Worm (Caenorhabditis elegans) whole organism, L3 larva: ENCODE data around the gene slc-25A21.

Experiments
- R02D3.7 ChIP-seq: fragments of 150-350 bp; optimal IDR thresholded peaks from 2 replicates; lab custom pipeline; 2014; ENCODE audit warnings: missing biosample characterization, missing genetic modification characterization
- ZK546.5 ChIP-seq: sonication (generic microtip); optimal IDR thresholded peaks from 2 replicates; lab custom pipeline; 2017; ENCODE audit warnings: missing biosample characterization, missing genetic modification characterization
- aly-2 ChIP-seq: fragments of 150-350 bp; optimal IDR thresholded peaks from 2 replicates; lab custom pipeline; 2014; ENCODE audit warnings: missing biosample characterization, missing genetic modification characterization
- ceh-16 ChIP-seq: sonication (generic microtip); optimal IDR thresholded peaks from 2 replicates; lab custom pipeline; 2017; ENCODE audit warnings: missing biosample characterization, missing genetic modification characterization
- ceh-82 ChIP-seq: fragments of 150-350 bp; optimal IDR thresholded peaks from 2 replicates; lab custom pipeline; 2014; ENCODE audit warnings: missing biosample characterization, missing genetic modification characterization
- ceh-9 ChIP-seq: sonication (generic microtip); optimal IDR thresholded peaks from 2 replicates; lab custom pipeline; 2018; ENCODE audit warnings: missing biosample characterization, missing genetic modification characterization
- egl-27 ChIP-seq: sonication (generic microtip); optimal IDR thresholded peaks from 4 replicates; lab custom pipeline; 2017; ENCODE audit warnings: missing biosample characterization, missing genetic modification reagents, missing genetic modification characterization
- egl-5 ChIP-seq: fragments of 150-350 bp; optimal IDR thresholded peaks from 2 replicates; lab custom pipeline; 2017; ENCODE audit warnings: missing biosample characterization, missing genetic modification reagents, missing genetic modification characterization, inconsistent platforms
- elt-1 ChIP-seq: fragments of 150-350 bp; optimal IDR thresholded peaks from 2 replicates; lab custom pipeline; 2014; ENCODE audit warnings: missing biosample characterization, missing genetic modification characterization
- elt-2 ChIP-seq: sonication (generic microtip); optimal IDR thresholded peaks from 2 replicates; lab custom pipeline; 2016; ENCODE audit warnings: missing genetic modification reagents, mild to moderate bottlenecking, missing genetic modification characterization, missing compliant biosample characterization
- elt-3 ChIP-seq, 3 experiments: fragments of 150-350 bp in 1 of 3; sonication (generic microtip) in 2 of 3; optimal IDR thresholded peaks; 2 replicates in 2 of 3; 4 replicates in 1 of 3; lab custom pipeline; 2014 to 2017; ENCODE audit warnings: missing biosample characterization in 3 of 3, missing genetic modification characterization in 3 of 3
- eor-1 ChIP-seq, 2 experiments: fragments of 150-350 bp; optimal IDR thresholded peaks; 2 replicates each; lab custom pipeline; 2014 to 2018; ENCODE audit warnings: missing biosample characterization in 2 of 2, missing genetic modification characterization in 2 of 2
- fkh-10 ChIP-seq: sonication (generic microtip); optimal IDR thresholded peaks from 2 replicates; lab custom pipeline; 2017; ENCODE audit warnings: missing biosample characterization, missing genetic modification reagents, missing genetic modification characterization
- fkh-2 ChIP-seq: fragments of 150-350 bp; optimal IDR thresholded peaks from 2 replicates; lab custom pipeline; 2014; ENCODE audit warnings: missing biosample characterization, missing genetic modification reagents, missing genetic modification characterization
- hmg-11 ChIP-seq: sonication (generic microtip); optimal IDR thresholded peaks from 2 replicates; lab custom pipeline; 2016; ENCODE audit warnings: missing genetic modification characterization, missing compliant biosample characterization
- jun-1 ChIP-seq: fragments of 150-350 bp; optimal IDR thresholded peaks from 2 replicates; lab custom pipeline; 2014; ENCODE audit warnings: missing biosample characterization, missing genetic modification reagents, missing genetic modification characterization
- lsy-12 ChIP-seq: sonication (generic microtip); optimal IDR thresholded peaks from 2 replicates; lab custom pipeline; 2016; ENCODE audit warnings: mild to moderate bottlenecking, missing genetic modification characterization, missing compliant biosample characterization
- mdl-1 ChIP-seq: fragments of 150-350 bp; optimal IDR thresholded peaks from 2 replicates; lab custom pipeline; 2014; ENCODE audit warnings: missing biosample characterization, missing genetic modification characterization
- nfya-1 ChIP-seq: sonication (generic microtip); optimal IDR thresholded peaks from 2 replicates; lab custom pipeline; 2017; ENCODE audit warnings: missing genetic modification characterization, mild to moderate bottlenecking, missing compliant biosample characterization, antibody characterized with exemption, moderate library complexity; ENCODE audit not compliant: insufficient read depth
- nhr-11 ChIP-seq: fragments of 150-350 bp; optimal IDR thresholded peaks from 2 replicates; lab custom pipeline; 2014; ENCODE audit warnings: missing biosample characterization, missing genetic modification characterization
- nhr-23 ChIP-seq: fragments of 150-350 bp; optimal IDR thresholded peaks from 2 replicates; lab custom pipeline; 2014; ENCODE audit warnings: missing biosample characterization, missing genetic modification reagents, missing genetic modification characterization
- nhr-28 ChIP-seq: fragments of 150-350 bp; optimal IDR thresholded peaks from 2 replicates; lab custom pipeline; 2014; ENCODE audit warnings: missing biosample characterization, missing genetic modification characterization
- nhr-43 ChIP-seq: sonication (generic microtip); optimal IDR thresholded peaks from 2 replicates; lab custom pipeline; 2016; ENCODE audit warnings: mild to moderate bottlenecking, missing genetic modification characterization, missing compliant biosample characterization; ENCODE audit not compliant: poor library complexity, severe bottlenecking
- nhr-67 ChIP-seq: fragments of 150-350 bp; optimal IDR thresholded peaks from 2 replicates; lab custom pipeline; 2014; ENCODE audit warnings: missing biosample characterization, missing genetic modification characterization
- nhr-77 ChIP-seq: fragments of 150-350 bp; optimal IDR thresholded peaks from 2 replicates; lab custom pipeline; 2014; ENCODE audit warnings: missing biosample characterization, missing genetic modification characterization
- pha-4 ChIP-seq: fragments of 150-350 bp; optimal IDR thresholded peaks from 2 replicates; lab custom pipeline; 2014; ENCODE audit warnings: missing biosample characterization, missing genetic modification reagents, missing genetic modification characterization
- pqm-1 ChIP-seq: fragments of 150-350 bp; optimal IDR thresholded peaks from 2 replicates; lab custom pipeline; 2017; ENCODE audit warnings: missing biosample characterization, missing genetic modification characterization, inconsistent platforms
- sea-2 ChIP-seq: fragments of 150-350 bp; sonication (generic microtip); optimal IDR thresholded peaks from 4 replicates; lab custom pipeline; 2014; ENCODE audit warnings: missing biosample characterization, missing genetic modification reagents, missing genetic modification characterization
- skn-1 ChIP-seq: fragments of 150-350 bp; optimal IDR thresholded peaks from 2 replicates; lab custom pipeline; 2014; ENCODE audit warnings: missing biosample characterization, missing genetic modification characterization
- snpc-4 ChIP-seq: fragments of 150-350 bp; optimal IDR thresholded peaks from 2 replicates; lab custom pipeline; 2014; ENCODE audit warnings: missing biosample characterization, missing genetic modification characterization
- tbx-2 ChIP-seq: sonication (generic microtip); optimal IDR thresholded peaks from 2 replicates; lab custom pipeline; 2016; ENCODE audit warnings: mild to moderate bottlenecking, missing genetic modification characterization, missing compliant biosample characterization
- unc-62 ChIP-seq: fragments of 150-350 bp; sonication (generic microtip); optimal IDR thresholded peaks from 4 replicates; lab custom pipeline; 2014; ENCODE audit warnings: missing biosample characterization, missing genetic modification reagents, missing genetic modification characterization
- zag-1 ChIP-seq: fragments of 150-350 bp; optimal IDR thresholded peaks from 2 replicates; lab custom pipeline; 2014; ENCODE audit warnings: missing biosample characterization, missing genetic modification characterization
- ztf-11 ChIP-seq: fragments of 150-350 bp; optimal IDR thresholded peaks from 2 replicates; lab custom pipeline; 2014; ENCODE audit warnings: missing biosample characterization, missing genetic modification characterization
- ztf-4 ChIP-seq: fragments of 150-350 bp; optimal IDR thresholded peaks from 2 replicates; lab custom pipeline; 2014; ENCODE audit warnings: missing biosample characterization, missing genetic modification characterization

The slc-25A21 gene

ce11 chrX:16160924-16161323 is 28.7 kb upstream of the slc-25A21 start:
- no peak for TF ChIP-seq ceh-16
- peak; percentile 23 for TF ChIP-seq mdl-1 (tag; lab: Kevin White, UChicago)

ce11 chrX:16163402-16163801 is 26.3 kb upstream of the slc-25A21 start, which contains the start of gene F09C8.1:
TSS of gene F09C8.1 (minus strand) at chrX:16163524.
- peak; percentile 84 for TF ChIP-seq elt-2 (tag; lab: Kevin White, UChicago)
- peak; percentile 64 for TF ChIP-seq jun-1 (tag; lab: Kevin White, UChicago)
- TF ChIP-seq pqm-1 (tag; lab: Kevin White, UChicago), result peak; percentile 64
- TF ChIP-seq ceh-16, result no peak
- TF ChIP-seq pha-4 (tag; lab: Kevin White, UChicago), result peak; percentile 16
- TF ChIP-seq egl-5 (tag; lab: Kevin White, UChicago), result no peak
- TF ChIP-seq, all 47 proteins: peak for 4

ce11 chrX:16166484-16166883 is 23.2 kb upstream of the slc-25A21 start:
- no peak for TF ChIP-seq tbx-2 (tag; lab: Kevin White, UChicago)
- no peak for TF ChIP-seq ztf-11 (tag; lab: Kevin White, UChicago)
- no peak for TF ChIP-seq R02D3.7 (tag; lab: Kevin White, UChicago)
- TF ChIP-seq mdl-1 (tag; lab: Kevin White, UChicago), result no peak
- no peak for TF ChIP-seq fkh-10
- peak; percentile 39 for TF ChIP-seq pha-4 (tag; lab: Kevin White, UChicago)
- TF ChIP-seq elt-2 (tag; lab: Kevin White, UChicago), result peak; percentile 73
- TF ChIP-seq pqm-1 (tag; lab: Kevin White, UChicago), result peak; percentile 68

ce11 chrX:16166994-16167393 is 22.7 kb upstream of the slc-25A21 start:
- TF ChIP-seq unc-62 (GFP tag; lab: Kevin White, UChicago) (no peak), fkh-10 (no peak), fkh-2 (no peak), mdl-1 (tag; lab: Kevin White, UChicago) (no peak), ceh-9 (no peak), ZK546.5 (tag; lab: Kevin White, UChicago) (no peak), nhr-77 (tag; lab: Kevin White, UChicago) (no peak), zag-1 (tag; lab: Kevin White, UChicago) (no peak), skn-1 (tag; lab: Kevin White, UChicago) (no peak), ceh-82 (no peak), tbx-2 (tag; lab: Kevin White, UChicago) (no peak), egl-5 (tag; lab: Kevin White, UChicago) (no peak), jun-1 (tag; lab: Kevin White, UChicago) (no peak)

ce11 chrX:16172863-16173262 is 16.8 kb upstream of the slc-25A21 start:
- TF ChIP-seq nfya-1, result no peak
- no peak for TF ChIP-seq ztf-11 (tag; lab: Kevin White, UChicago)

ce11 chrX:16184069-16184468 is 5.6 kb upstream of the slc-25A21 start, which contains the start of gene nlp-67:
TSS of gene nlp-67 (plus strand) at chrX:16184369.
- no peak for TF ChIP-seq ZK546.5 (tag; lab: Kevin White, UChicago)
- no peak for TF ChIP-seq ceh-16
- no peak for TF ChIP-seq ztf-4
- TF ChIP-seq elt-2 (tag; lab: Kevin White, UChicago), result no peak
- TF ChIP-seq mdl-1 (tag; lab: Kevin White, UChicago), result no peak
- no peak for TF ChIP-seq pha-4 (tag; lab: Kevin White, UChicago)
- no peak for TF ChIP-seq pqm-1 (tag; lab: Kevin White, UChicago)
- no peak for TF ChIP-seq fkh-10
- no peak for TF ChIP-seq tbx-2 (tag; lab: Kevin White, UChicago)
- no peak for TF ChIP-seq snpc-4 (tag; lab: Kevin White, UChicago)

ce11 chrX:16192574-16192973 is 2.9 kb downstream of the slc-25A21 start:
- TF ChIP-seq ceh-82, result no peak
- no peak for TF ChIP-seq fkh-2
- TF ChIP-seq nhr-43 (tag; lab: Kevin White, UChicago), result peak; percentile 66
- no peak for TF ChIP-seq hmg-11 (tag; lab: Kevin White, UChicago)
- TF ChIP-seq snpc-4 (tag; lab: Kevin White, UChicago), result no peak
- no peak for TF ChIP-seq egl-27
- TF ChIP-seq nhr-11 (tag; lab: Kevin White, UChicago), result no peak
- TF ChIP-seq nhr-23 (tag; lab: Kevin White, UChicago), result peak; percentile 43
- no peak for TF ChIP-seq R02D3.7 (tag; lab: Kevin White, UChicago)
- no peak for TF ChIP-seq lsy-12
- no peak for TF ChIP-seq sea-2
- TF ChIP-seq nhr-28 (tag; lab: Kevin White, UChicago), result no peak
- no peak for TF ChIP-seq zag-1 (tag; lab: Kevin White, UChicago)
- peak; percentile 83 for TF ChIP-seq jun-1 (tag; lab: Kevin White, UChicago)
- peak in 2 of 3 experiments; percentile 69 to 90 for TF ChIP-seq elt-3 (tag; optimal IDR thresholded peaks at IDR 0.05; lab: Kevin White, UChicago)
- TF ChIP-seq fkh-10, result no peak
- peak; percentile 74 for TF ChIP-seq pha-4 (tag; lab: Kevin White, UChicago)
- TF ChIP-seq nfya-1, result no peak
- TF ChIP-seq eor-1 (tag; optimal IDR thresholded peaks at IDR 0.05; lab: Kevin White, UChicago), result no peak
- TF ChIP-seq pqm-1 (tag; lab: Kevin White, UChicago), result peak; percentile 100
- no peak for TF ChIP-seq ceh-16
- no peak for TF ChIP-seq elt-1 (tag; lab: Kevin White, UChicago)
- no peak for TF ChIP-seq ceh-9
- TF ChIP-seq ztf-4, result no peak
- no peak for TF ChIP-seq unc-62 (GFP tag; lab: Kevin White, UChicago)
- TF ChIP-seq aly-2 (tag; lab: Kevin White, UChicago), result no peak
- no peak for TF ChIP-seq ZK546.5 (tag; lab: Kevin White, UChicago)
- TF ChIP-seq tbx-2 (tag; lab: Kevin White, UChicago), result no peak
- TF ChIP-seq nhr-67 (tag; lab: Kevin White, UChicago), result no peak
